Worm (Caenorhabditis elegans) whole organism, midembryonic: ENCODE results near the gene fbxa-37.

Source experiments
- T22C8.4 ChIP-seq: fragments of 200-800 bp; sonication (Bioruptor generic); IDR thresholded peaks from 2 replicates; pipeline ENCODE4 v1.3.6; 2022; ENCODE audit warnings: missing genetic modification characterization, missing compliant biosample characterization
- cog-1 ChIP-seq: sonication (generic microtip); optimal IDR thresholded peaks from 2 replicates; lab custom pipeline; 2016; ENCODE audit warnings: missing genetic modification characterization, missing compliant biosample characterization
- flt-1 ChIP-seq: fragments of 200-800 bp; sonication (Bioruptor generic); IDR thresholded peaks from 2 replicates; pipeline ENCODE4 v1.3.6; 2022; ENCODE audit warnings: missing genetic modification characterization, missing compliant biosample characterization
- klf-2 ChIP-seq: fragments of 200-800 bp; sonication (Bioruptor generic); conservative IDR thresholded peaks from 2 replicates; pipeline ENCODE4 v1.3.6; 2022; ENCODE audit warnings: missing genetic modification reagents, missing genetic modification characterization, missing compliant biosample characterization
- med-1 ChIP-seq: sonication (generic microtip); optimal IDR thresholded peaks from 2 replicates; lab custom pipeline; 2017; ENCODE audit warnings: missing genetic modification characterization, mild to moderate bottlenecking, missing compliant biosample characterization, antibody characterized with exemption, missing genetic modification reagents; ENCODE audit not compliant: insufficient read depth
- ref-1 ChIP-seq: fragments of 200-800 bp; sonication (Bioruptor generic); conservative IDR thresholded peaks from 2 replicates; pipeline ENCODE4 v1.3.6; 2022; ENCODE audit warnings: missing genetic modification reagents, missing genetic modification characterization, missing compliant biosample characterization
- tab-1 ChIP-seq: fragments of 200-800 bp; sonication (Bioruptor generic); IDR thresholded peaks from 2 replicates; pipeline ENCODE4 v1.3.6; 2022; ENCODE audit warnings: missing genetic modification characterization, missing compliant biosample characterization
- ztf-23 ChIP-seq: fragments of 200-800 bp; sonication (Bioruptor generic); IDR thresholded peaks from 2 replicates; pipeline ENCODE4 v1.3.6; 2022; ENCODE audit warnings: missing genetic modification reagents, missing genetic modification characterization, missing compliant biosample characterization
- ztf-29 ChIP-seq: fragments of 200-800 bp; sonication (Bioruptor generic); IDR thresholded peaks from 2 replicates; pipeline ENCODE4 v1.3.6; 2022; ENCODE audit warnings: missing genetic modification reagents, missing genetic modification characterization, missing compliant biosample characterization

ce11 chrIII:1324513-1324912 lies 39.7 kb downstream of the fbxa-37 start, which contains the start of gene fbxa-14:
- TF ChIP-seq med-1 (GFP tag; lab: Kevin White, UChicago) (no peak), tab-1 (GFP tag; lab: Robert Waterston, UW) (no peak), klf-2 (GFP tag; lab: Robert Waterston, UW) (no peak), cog-1 (tag; lab: Kevin White, UChicago) (no peak), flt-1 (GFP tag; lab: Robert Waterston, UW) (no peak), ztf-23 (no peak), ref-1 (GFP tag; lab: Robert Waterston, UW) (no peak), ztf-29 (GFP tag; lab: Robert Waterston, UW) (no peak), T22C8.4 (GFP tag; lab: Robert Waterston, UW) (no peak)
